Fruit fly (Drosophila melanogaster) whole organism, embryonic: Measurements from ENCODE around the gene CG5013.

Experiments used
- Antp ChIP-seq: fragments of 200-800 bp; sonication (Bioruptor generic); optimal IDR thresholded peaks from 3 replicates; lab custom pipeline; 2016; ENCODE audit warnings: missing biosample characterization, missing genetic modification characterization
- Bgb ChIP-seq: fragments of 200-800 bp; sonication (Bioruptor generic); IDR thresholded peaks from 2 replicates; pipeline ENCODE4 v1.3.6; 2022; ENCODE audit warnings: missing biosample characterization, missing genetic modification characterization; ENCODE audit not compliant: partially characterized antibody
- Blimp-1 ChIP-seq: fragments of 200-800 bp; sonication (Bioruptor generic); optimal IDR thresholded peaks from 3 replicates; lab custom pipeline; 2018; ENCODE audit warnings: missing biosample characterization, missing genetic modification characterization, mild to moderate bottlenecking, moderate library complexity, missing genetic modification reagents
- Bteb2 ChIP-seq: fragments of 200-800 bp; sonication (Bioruptor generic); optimal IDR thresholded peaks from 2 replicates; lab custom pipeline; 2016; ENCODE audit warnings: missing biosample characterization, missing genetic modification characterization
- C15 ChIP-seq: fragments of 200-800 bp; sonication (Bioruptor generic); IDR thresholded peaks from 3 replicates; pipeline ENCODE4 v1.3.6; 2022; ENCODE audit warnings: missing biosample characterization, missing genetic modification characterization
- CG11093 ChIP-seq: fragments of 200-800 bp; sonication (Bioruptor generic); IDR thresholded peaks from 3 replicates; pipeline ENCODE4 v1.3.6; 2022; ENCODE audit warnings: missing biosample characterization, missing genetic modification characterization
- CG11456 ChIP-seq: fragments of 200-800 bp; sonication (Bioruptor generic); IDR thresholded peaks from 3 replicates; pipeline ENCODE4 v1.3.6; 2022; ENCODE audit warnings: missing biosample characterization, missing genetic modification characterization
- CG11560 ChIP-seq: fragments of 200-800 bp; sonication (Bioruptor generic); IDR thresholded peaks from 3 replicates; pipeline ENCODE4 v1.3.6; 2022; ENCODE audit warnings: missing biosample characterization, missing genetic modification characterization
- CG11695 ChIP-seq: fragments of 200-800 bp; sonication (Bioruptor generic); IDR thresholded peaks from 3 replicates; pipeline ENCODE4 v1.3.6; 2022; ENCODE audit warnings: missing biosample characterization, missing genetic modification characterization
- CG12659 ChIP-seq: fragments of 200-800 bp; sonication (Bioruptor generic); optimal IDR thresholded peaks from 3 replicates; lab custom pipeline; 2017; ENCODE audit warnings: mild to moderate bottlenecking, missing biosample characterization, missing genetic modification reagents, missing genetic modification characterization
- CG14014 ChIP-seq: fragments of 200-800 bp; sonication (Bioruptor generic); IDR thresholded peaks from 2 replicates; pipeline ENCODE4 v1.3.6; 2022; ENCODE audit warnings: missing biosample characterization, missing genetic modification characterization
- CG1602 ChIP-seq: fragments of 200-800 bp; sonication (Bioruptor generic); optimal IDR thresholded peaks from 3 replicates; lab custom pipeline; 2016; ENCODE audit warnings: missing biosample characterization, missing genetic modification characterization
- CG16863 ChIP-seq: fragments of 200-800 bp; sonication (Bioruptor generic); optimal IDR thresholded peaks from 3 replicates; lab custom pipeline; 2016; ENCODE audit warnings: missing biosample characterization, missing genetic modification characterization
- CG2199 ChIP-seq: fragments of 200-800 bp; sonication (Bioruptor generic); IDR thresholded peaks from 3 replicates; pipeline ENCODE4 v1.3.6; 2022; ENCODE audit warnings: missing biosample characterization, missing genetic modification characterization
- CG30020 ChIP-seq: fragments of 200-800 bp; optimal IDR thresholded peaks from 2 replicates; lab custom pipeline; 2019; ENCODE audit warnings: missing biosample characterization, mild to moderate bottlenecking, missing genetic modification characterization, moderate library complexity
- CG3163 ChIP-seq: fragments of 200-800 bp; sonication (Bioruptor generic); optimal IDR thresholded peaks from 3 replicates; lab custom pipeline; 2016; ENCODE audit warnings: missing biosample characterization, missing genetic modification characterization
- CG3995 ChIP-seq: fragments of 200-800 bp; sonication (Bioruptor generic); optimal IDR thresholded peaks from 3 replicates; lab custom pipeline; 2016; ENCODE audit warnings: missing biosample characterization, missing genetic modification characterization
- CG4854 ChIP-seq: fragments of 200-800 bp; sonication (Bioruptor generic); optimal IDR thresholded peaks from 2 replicates; lab custom pipeline; 2016; ENCODE audit warnings: missing biosample characterization, missing genetic modification characterization, inconsistent platforms
- CG6813 ChIP-seq: fragments of 200-800 bp; sonication (Bioruptor generic); optimal IDR thresholded peaks from 2 replicates; lab custom pipeline; 2017; ENCODE audit warnings: missing biosample characterization, missing genetic modification characterization, mild to moderate bottlenecking, moderate library complexity, missing genetic modification reagents
- D19B ChIP-seq: fragments of 200-800 bp; sonication (Bioruptor generic); optimal IDR thresholded peaks from 2 replicates; lab custom pipeline; 2017; ENCODE audit warnings: missing biosample characterization, mild to moderate bottlenecking, missing genetic modification characterization
- H2.0 ChIP-seq: fragments of 200-800 bp; sonication (Bioruptor generic); IDR thresholded peaks from 2 replicates; pipeline ENCODE4 v1.3.6; 2022; ENCODE audit warnings: missing biosample characterization, missing genetic modification characterization
- Lpt ChIP-seq: fragments of >200 bp; optimal IDR thresholded peaks from 2 replicates; lab custom pipeline; 2018; ENCODE audit warnings: missing biosample characterization, missing genetic modification characterization
- Nf-YC ChIP-seq: fragments of 200-800 bp; optimal IDR thresholded peaks from 3 replicates; lab custom pipeline; 2019; ENCODE audit warnings: missing biosample characterization, mild to moderate bottlenecking, missing genetic modification characterization, moderate library complexity
- Opbp ChIP-seq: fragments of 200-800 bp; sonication (Bioruptor generic); IDR thresholded peaks from 3 replicates; pipeline ENCODE4 v1.3.6; 2022; ENCODE audit warnings: missing biosample characterization, missing genetic modification characterization; ENCODE audit not compliant: partially characterized antibody
- Sin3A ChIP-seq: fragments of >200 bp; optimal IDR thresholded peaks from 2 replicates; lab custom pipeline; 2018
- Sry-β ChIP-seq: fragments of 200-800 bp; sonication (Bioruptor generic); optimal IDR thresholded peaks from 2 replicates; lab custom pipeline; 2018; ENCODE audit warnings: missing biosample characterization, mild to moderate bottlenecking, missing genetic modification characterization, moderate library complexity
- Trl ChIP-seq, 3 experiments: fragments of >200 bp in 2 of 3; fragments of 200-800 bp in 1 of 3; sonication (Bioruptor generic) in 1 of 3; optimal IDR thresholded peaks; 2 replicates in 1 of 3; 3 replicates in 2 of 3; lab custom pipeline; 2016 to 2017; ENCODE audit warnings: missing biosample characterization in 1 of 3, missing genetic modification characterization in 1 of 3
- ac ChIP-seq: fragments of 200-800 bp; sonication (Bioruptor generic); optimal IDR thresholded peaks from 3 replicates; lab custom pipeline; 2017; ENCODE audit warnings: missing biosample characterization, mild to moderate bottlenecking, missing genetic modification characterization
- bbx ChIP-seq: fragments of 200-800 bp; sonication (Bioruptor generic); IDR thresholded peaks from 2 replicates; pipeline ENCODE4 v1.3.6; 2022; ENCODE audit warnings: missing biosample characterization, missing genetic modification characterization; ENCODE audit not compliant: partially characterized antibody
- bcd ChIP-seq: fragments of 200-800 bp; sonication (Bioruptor generic); optimal IDR thresholded peaks from 2 replicates; lab custom pipeline; 2017; ENCODE audit warnings: missing biosample characterization, mild to moderate bottlenecking, missing genetic modification characterization
- cg ChIP-seq: fragments of 200-800 bp; sonication (Bioruptor generic); optimal IDR thresholded peaks from 3 replicates; lab custom pipeline; 2019; ENCODE audit warnings: missing biosample characterization, mild to moderate bottlenecking, missing genetic modification characterization, moderate library complexity
- cwo ChIP-seq: fragments of 200-800 bp; sonication (Bioruptor generic); optimal IDR thresholded peaks from 3 replicates; lab custom pipeline; 2017; ENCODE audit warnings: missing biosample characterization, missing genetic modification characterization, mild to moderate bottlenecking, moderate library complexity, missing genetic modification reagents
- dmrt11E ChIP-seq: fragments of 200-800 bp; sonication (Bioruptor generic); optimal IDR thresholded peaks from 3 replicates; lab custom pipeline; 2018; ENCODE audit warnings: missing biosample characterization, mild to moderate bottlenecking, missing genetic modification characterization, moderate library complexity
- fd96Cb ChIP-seq: fragments of 200-800 bp; sonication (Bioruptor generic); optimal IDR thresholded peaks from 2 replicates; lab custom pipeline; 2018; ENCODE audit warnings: missing biosample characterization, mild to moderate bottlenecking, missing genetic modification characterization, moderate library complexity
- klu ChIP-seq: fragments of 200-800 bp; sonication (Bioruptor generic); IDR thresholded peaks from 2 replicates; pipeline ENCODE4 v1.3.6; 2022; ENCODE audit warnings: missing biosample characterization, missing genetic modification characterization
- lilli ChIP-seq: fragments of 200-800 bp; sonication (Bioruptor generic); optimal IDR thresholded peaks from 3 replicates; lab custom pipeline; 2016; ENCODE audit warnings: missing biosample characterization, missing genetic modification characterization
- p53 ChIP-seq: fragments of 200-800 bp; sonication (Bioruptor generic); optimal IDR thresholded peaks from 2 replicates; lab custom pipeline; 2016; ENCODE audit warnings: missing biosample characterization, missing genetic modification characterization
- pnt ChIP-seq: fragments of 200-800 bp; sonication (Bioruptor generic); optimal IDR thresholded peaks from 3 replicates; lab custom pipeline; 2016; ENCODE audit warnings: missing biosample characterization, missing genetic modification characterization
- seq ChIP-seq: fragments of 200-800 bp; sonication (Bioruptor generic); IDR thresholded peaks from 2 replicates; pipeline ENCODE4 v1.3.6; 2022; ENCODE audit warnings: missing biosample characterization, missing genetic modification characterization
- slp2 ChIP-seq: fragments of 200-800 bp; sonication (Bioruptor generic); optimal IDR thresholded peaks from 2 replicates; lab custom pipeline; 2016; ENCODE audit warnings: missing biosample characterization, missing genetic modification characterization
- sob ChIP-seq: fragments of 200-800 bp; sonication (Bioruptor generic); IDR thresholded peaks from 2 replicates; pipeline ENCODE4 v1.3.6; 2022; ENCODE audit warnings: missing biosample characterization, missing genetic modification characterization
- stwl ChIP-seq: fragments of 200-800 bp; sonication (Bioruptor generic); optimal IDR thresholded peaks from 3 replicates; lab custom pipeline; 2018; ENCODE audit warnings: missing biosample characterization, mild to moderate bottlenecking, missing genetic modification characterization, moderate library complexity
- sug ChIP-seq: fragments of 200-800 bp; optimal IDR thresholded peaks from 2 replicates; lab custom pipeline; 2019; ENCODE audit warnings: missing biosample characterization, mild to moderate bottlenecking, missing genetic modification characterization, moderate library complexity
- tin ChIP-seq: fragments of 200-800 bp; sonication (Bioruptor generic); optimal IDR thresholded peaks from 3 replicates; lab custom pipeline; 2016; ENCODE audit warnings: missing biosample characterization, missing genetic modification characterization
- tio ChIP-seq: fragments of 200-800 bp; sonication (Bioruptor generic); optimal IDR thresholded peaks from 2 replicates; lab custom pipeline; 2017; ENCODE audit warnings: missing biosample characterization, missing genetic modification characterization, inconsistent platforms
- tna ChIP-seq: fragments of 200-800 bp; sonication (Bioruptor generic); IDR thresholded peaks from 2 replicates; pipeline ENCODE4 v1.3.6; 2022; ENCODE audit warnings: missing biosample characterization, missing genetic modification characterization; ENCODE audit not compliant: partially characterized antibody
- ttk ChIP-seq: fragments of 200-800 bp; sonication (Bioruptor generic); IDR thresholded peaks from 2 replicates; pipeline ENCODE4 v2.1.2; 2022; ENCODE audit warnings: missing biosample characterization, missing genetic modification characterization
- usp ChIP-seq: fragments of >200 bp; optimal IDR thresholded peaks from 2 replicates; lab custom pipeline; 2017; ENCODE audit warnings: missing biosample characterization, missing genetic modification characterization
- z ChIP-seq: fragments of 200-800 bp; sonication (Bioruptor generic); IDR thresholded peaks from 3 replicates; pipeline ENCODE4 v1.3.6; 2022; ENCODE audit warnings: missing biosample characterization, missing genetic modification characterization
- zen ChIP-seq: fragments of 200-800 bp; sonication (Bioruptor generic); optimal IDR thresholded peaks from 3 replicates; lab custom pipeline; 2018; ENCODE audit warnings: missing biosample characterization, mild to moderate bottlenecking, missing genetic modification characterization, moderate library complexity

CG5013 gene

dm6 chr3R:16025587-16026223, 23.8 kb upstream of the CG5013 start, which contains the start of gene pnr (continued):
- TF ChIP-seq usp (GFP tag; lab: Kevin White, UChicago) (no peak), sug (no peak), tio (GFP tag; lab: Kevin White, UChicago) (no peak), stwl (no peak), Bgb (GFP tag; lab: Robert Waterston, UW) (peak; percentile 46; the same call in 1 of the 2 replicates), CG2199 (no peak), p53 (GFP tag; lab: Kevin White, UChicago) (no peak), CG3995 (GFP tag; lab: Kevin White, UChicago) (no peak), CG11456 (GFP tag; lab: Robert Waterston, UW) (no peak), lilli (GFP tag; lab: Kevin White, UChicago) (no peak), CG12659 (no peak), Bteb2 (GFP tag; lab: Kevin White, UChicago) (no peak), z (GFP tag; lab: Robert Waterston, UW) (no peak; the same call in 2 of the 3 replicates), Sry-β (GFP tag; lab: Kevin White, UChicago) (no peak), CG11093 (no peak), ac (GFP tag; lab: Kevin White, UChicago) (no peak), Opbp (GFP tag; lab: Robert Waterston, UW) (no peak), C15 (GFP tag; lab: Robert Waterston, UW) (no peak), Antp (no peak), seq (GFP tag; lab: Robert Waterston, UW) (peak; percentile 63; the same call in 1 of the 2 replicates), CG16863 (no peak), sob (GFP tag; lab: Robert Waterston, UW) (0 out of 2 replicates have a peak, but pooled peaks have one; percentile 49), klu (GFP tag; lab: Robert Waterston, UW) (no peak), CG11560 (tag; lab: Robert Waterston, UW) (no peak), CG14014 (GFP tag; lab: Robert Waterston, UW) (no peak), ttk (GFP tag; lab: Robert Waterston, UW) (no peak), slp2 (no peak), CG30020 (no peak), bcd (GFP tag; lab: Kevin White, UChicago) (no peak), CG4854 (GFP tag; lab: Kevin White, UChicago) (no peak), Nf-YC (tag; lab: Kevin White, UChicago) (peak; percentile 100), CG1602 (GFP tag; lab: Kevin White, UChicago) (no peak), pnt (no peak), tna (0 out of 2 replicates have a peak, but pooled peaks have one; percentile 38), Trl (optimal IDR thresholded peaks at IDR 0.05; lab: Kevin White, UChicago) (peak; percentile 85), Trl (GFP tag; optimal IDR thresholded peaks at IDR 0.05; lab: Kevin White, UChicago) (peak; percentile 50), CG11695 (GFP tag; lab: Robert Waterston, UW) (0 out of 3 replicates have a peak, but pooled peaks have one; percentile 9), zen (tag; lab: Kevin White, UChicago) (peak; percentile 8), H2.0 (GFP tag; lab: Robert Waterston, UW) (no peak), Lpt (GFP tag; lab: Kevin White, UChicago) (no peak), fd96Cb (tag; lab: Kevin White, UChicago) (no peak), D19B (no peak), bbx (GFP tag; lab: Robert Waterston, UW) (no peak), tin (GFP tag; lab: Kevin White, UChicago) (no peak), CG3163 (peak; percentile 39), Sin3A (lab: Kevin White, UChicago) (no peak), cwo (GFP tag; lab: Kevin White, UChicago) (no peak), dmrt11E (tag; lab: Kevin White, UChicago) (no peak), CG6813 (GFP tag; lab: Kevin White, UChicago) (peak; percentile 25), Blimp-1 (no peak), cg (GFP tag; lab: Kevin White, UChicago) (peak; percentile 99)
